Fruit fly (Drosophila melanogaster) whole organism, pupa: Measurements from ENCODE around the gene Ubx.

Experiments used
- CG10348 ChIP-seq: fragments of 200-800 bp; sonication (Bioruptor generic); IDR thresholded peaks from 2 replicates; pipeline ENCODE4 v1.3.6; 2022; ENCODE audit warnings: missing biosample characterization, missing genetic modification characterization
- CG13204 ChIP-seq: fragments of 200-800 bp; sonication (Bioruptor generic); optimal IDR thresholded peaks from 2 replicates; lab custom pipeline; 2018; ENCODE audit warnings: missing biosample characterization, mild to moderate bottlenecking, missing genetic modification characterization, moderate library complexity
- CG14655 ChIP-seq: fragments of 200-800 bp; sonication (Bioruptor generic); optimal IDR thresholded peaks from 3 replicates; lab custom pipeline; 2017; ENCODE audit warnings: mild to moderate bottlenecking, missing biosample characterization, missing genetic modification reagents, missing genetic modification characterization
- CG15710 ChIP-seq: fragments of 200-800 bp; sonication (Bioruptor generic); optimal IDR thresholded peaks from 2 replicates; lab custom pipeline; 2018; ENCODE audit warnings: missing biosample characterization, mild to moderate bottlenecking, missing genetic modification characterization, moderate library complexity
- CG32121 ChIP-seq: fragments of 200-800 bp; sonication (Bioruptor generic); IDR thresholded peaks from 2 replicates; pipeline ENCODE4 v1.3.6; 2022; ENCODE audit warnings: missing biosample characterization, missing genetic modification characterization
- CG34367 ChIP-seq: fragments of 200-800 bp; sonication (Bioruptor generic); optimal IDR thresholded peaks from 2 replicates; lab custom pipeline; 2018; ENCODE audit warnings: missing biosample characterization, mild to moderate bottlenecking, missing genetic modification characterization
- CG4496 ChIP-seq: fragments of 200-800 bp; sonication (Bioruptor generic); IDR thresholded peaks from 3 replicates; pipeline ENCODE4 v1.3.6; 2022; ENCODE audit warnings: missing biosample characterization, missing genetic modification characterization
- CG8159 ChIP-seq: fragments of 200-800 bp; sonication (Bioruptor generic); optimal IDR thresholded peaks from 3 replicates; lab custom pipeline; 2018; ENCODE audit warnings: missing biosample characterization, mild to moderate bottlenecking, missing genetic modification characterization, moderate library complexity
- CG8301 ChIP-seq: fragments of 200-800 bp; sonication (Bioruptor generic); optimal IDR thresholded peaks from 2 replicates; lab custom pipeline; 2018; ENCODE audit warnings: missing biosample characterization, mild to moderate bottlenecking, missing genetic modification characterization
- EcR ChIP-seq: fragments of 200-800 bp; sonication (Bioruptor generic); optimal IDR thresholded peaks from 3 replicates; lab custom pipeline; 2019; ENCODE audit warnings: missing biosample characterization, missing genetic modification characterization, mild to moderate bottlenecking, moderate library complexity, missing genetic modification reagents
- Pif1A ChIP-seq: fragments of 200-800 bp; sonication (Bioruptor generic); optimal IDR thresholded peaks from 3 replicates; lab custom pipeline; 2016; ENCODE audit warnings: missing biosample characterization, missing genetic modification characterization
- Pif1B ChIP-seq: fragments of 200-800 bp; sonication (Bioruptor generic); optimal IDR thresholded peaks from 3 replicates; lab custom pipeline; 2016; ENCODE audit warnings: missing biosample characterization, missing genetic modification characterization
- gl ChIP-seq: fragments of 200-800 bp; sonication (Bioruptor generic); optimal IDR thresholded peaks from 2 replicates; lab custom pipeline; 2018; ENCODE audit warnings: missing biosample characterization, mild to moderate bottlenecking, missing genetic modification characterization

DNA sequence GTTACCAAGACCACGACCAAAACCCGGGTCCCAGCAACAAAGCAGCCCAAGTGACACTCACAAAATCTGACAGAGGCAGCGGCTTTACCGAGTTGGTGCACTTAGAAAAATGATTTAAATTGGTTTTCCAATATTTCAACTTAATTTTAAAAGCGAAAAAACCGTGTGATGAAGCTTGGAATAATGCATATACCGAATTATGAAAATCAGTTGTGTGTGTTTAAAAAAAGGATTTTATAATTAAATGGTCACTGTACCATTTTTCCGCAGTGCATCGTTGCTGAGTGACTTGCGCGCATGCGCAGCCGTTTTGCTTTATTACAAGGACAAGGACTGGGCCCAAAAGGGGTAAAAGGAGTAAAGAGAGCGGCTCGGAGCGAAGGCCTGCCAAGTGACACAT lies 16.3 kb downstream of the Ubx start:
- peak; percentile 49 for TF ChIP-seq Pif1A (GFP tag; lab: Kevin White, UChicago)
- peak; percentile 46 for TF ChIP-seq CG34367 (tag; lab: Kevin White, UChicago)
- peak; percentile 33 for TF ChIP-seq CG8301
- peak; percentile 42 for TF ChIP-seq gl
- no peak for TF ChIP-seq CG13204
- TF ChIP-seq CG4496 (GFP tag; lab: Robert Waterston, UW) = no peak
- peak; percentile 82 for TF ChIP-seq CG8159 (tag; lab: Kevin White, UChicago)
- peak; percentile 49 for TF ChIP-seq CG14655 (GFP tag; lab: Kevin White, UChicago)
- no peak for TF ChIP-seq EcR
- TF ChIP-seq Pif1B = peak; percentile 26
- TF ChIP-seq CG32121 (GFP tag; lab: Robert Waterston, UW) = no peak
- TF ChIP-seq CG15710 (tag; lab: Kevin White, UChicago) = peak; percentile 72
- TF ChIP-seq CG10348 = no peak
